Fruit fly (Drosophila melanogaster): ENCODE results near the gene Lcp65Af.

Gene Lcp65Af

dm6 chr3L:6173826-6174255 is 37.2 kb upstream of the Lcp65Af start, which contains the start of the genes fmt and CG7376 (continued):
- peak; percentile 72 for TF ChIP-seq trem (tag; optimal IDR thresholded peaks at IDR 0.05)
- peak; percentile 10 for TF ChIP-seq CG1602 (GFP tag; optimal IDR thresholded peaks at IDR 0.05)
- TF ChIP-seq croc (GFP tag; conservative IDR thresholded peaks at IDR 0.05), result no peak
- TF ChIP-seq chif (GFP tag; optimal IDR thresholded peaks at IDR 0.05), result no peak
- TF ChIP-seq rib (GFP tag; IDR thresholded peaks at IDR 0.05), result no peak
- TF ChIP-seq NfI (GFP tag; optimal IDR thresholded peaks at IDR 0.05), result no peak
- no peak for TF ChIP-seq cwo (GFP tag; optimal IDR thresholded peaks at IDR 0.05)
- TF ChIP-seq Fer1 (GFP tag; optimal IDR thresholded peaks at IDR 0.05), result no peak
- TF ChIP-seq NK7.1 (GFP tag; optimal IDR thresholded peaks at IDR 0.05), result no peak
- no peak for TF ChIP-seq ewg (GFP tag; optimal IDR thresholded peaks at IDR 0.05)
- no peak for TF ChIP-seq HmgD (GFP tag; optimal IDR thresholded peaks at IDR 0.05)
- peak; percentile 37 for TF ChIP-seq fd3F (GFP tag; optimal IDR thresholded peaks at IDR 0.05)
- peak; percentile 39 for TF ChIP-seq Hr3 (GFP tag; optimal IDR thresholded peaks at IDR 0.05)
- peak; percentile 23 for TF ChIP-seq HmgZ (tag; optimal IDR thresholded peaks at IDR 0.05)
- no peak for TF ChIP-seq en (GFP tag; optimal IDR thresholded peaks at IDR 0.05)
- TF ChIP-seq Asciz (GFP tag; optimal IDR thresholded peaks at IDR 0.05), result no peak
- TF ChIP-seq Sin3A (optimal IDR thresholded peaks at IDR 0.05), result peak; percentile 14
- TF ChIP-seq Hr78 (GFP tag; optimal IDR thresholded peaks at IDR 0.05), result no peak
- no peak for TF ChIP-seq fru (optimal IDR thresholded peaks at IDR 0.05)
- no peak for TF ChIP-seq CG17359 (tag; optimal IDR thresholded peaks at IDR 0.05)
- no peak for TF ChIP-seq CG4820 (GFP tag; optimal IDR thresholded peaks at IDR 0.05)
- no peak for TF ChIP-seq CG17912 (GFP tag; optimal IDR thresholded peaks at IDR 0.05)
- no peak for TF ChIP-seq HLH54F (GFP tag; optimal IDR thresholded peaks at IDR 0.05)
- TF ChIP-seq Pdp1 (GFP tag; optimal IDR thresholded peaks at IDR 0.05), result no peak
- TF ChIP-seq sens-2 (GFP tag; IDR thresholded peaks at IDR 0.05), result no peak
- no peak for TF ChIP-seq pb (GFP tag; optimal IDR thresholded peaks at IDR 0.05)
- no peak for TF ChIP-seq Hey (tag; optimal IDR thresholded peaks at IDR 0.05)
- TF ChIP-seq CG1529 (GFP tag; optimal IDR thresholded peaks at IDR 0.05), result no peak
- TF ChIP-seq ab (GFP tag; optimal IDR thresholded peaks at IDR 0.05), result no peak
- no peak for TF ChIP-seq CG2202 (tag; optimal IDR thresholded peaks at IDR 0.05)
- TF ChIP-seq luna (GFP tag; optimal IDR thresholded peaks at IDR 0.05), result no peak
- TF ChIP-seq CG3847 (GFP tag; IDR thresholded peaks at IDR 0.05), result peak; percentile 51
- no peak for TF ChIP-seq MTF-1 (GFP tag; optimal IDR thresholded peaks at IDR 0.05; ENCODE audit: borderline replicate concordance)
- peak; percentile 71 for TF ChIP-seq bbx (GFP tag; IDR thresholded peaks at IDR 0.05; ENCODE audit: partially characterized antibody)
- no peak for TF ChIP-seq Mrtf (GFP tag; IDR thresholded peaks at IDR 0.05)
- peak; percentile 31 for TF ChIP-seq ind (GFP tag; optimal IDR thresholded peaks at IDR 0.05)
- TF ChIP-seq D19A (tag; optimal IDR thresholded peaks at IDR 0.05), result no peak
- TF ChIP-seq CG13894 (tag; optimal IDR thresholded peaks at IDR 0.05), result no peak
- no peak for TF ChIP-seq Hr51 (GFP tag; optimal IDR thresholded peaks at IDR 0.05)
- TF ChIP-seq CG2678 (tag; optimal IDR thresholded peaks at IDR 0.05), result no peak
- no peak for TF ChIP-seq Oli (tag; optimal IDR thresholded peaks at IDR 0.05)
- TF ChIP-seq CG6654 (GFP tag; optimal IDR thresholded peaks at IDR 0.05), result no peak
- no peak for TF ChIP-seq sc (optimal IDR thresholded peaks at IDR 0.05)
- TF ChIP-seq sc (GFP tag; optimal IDR thresholded peaks at IDR 0.05), result no peak
- TF ChIP-seq zfh1 (GFP tag; IDR thresholded peaks at IDR 0.05), result no peak
- peak; percentile 86 for TF ChIP-seq hb (GFP tag; IDR thresholded peaks at IDR 0.05; ENCODE audit: partially characterized antibody)
- TF ChIP-seq CG6791 (GFP tag; IDR thresholded peaks at IDR 0.05; ENCODE audit: partially characterized antibody), result peak; percentile 80
- TF ChIP-seq Usf (GFP tag; optimal IDR thresholded peaks at IDR 0.05), result no peak
- TF ChIP-seq CG11085 (GFP tag; IDR thresholded peaks at IDR 0.05), result no peak
- peak in 1 of 3 experiments; percentile 64 for TF ChIP-seq Stat92E (GFP tag; optimal IDR thresholded peaks at IDR 0.05)
- no peak for TF ChIP-seq cas (GFP tag; IDR thresholded peaks at IDR 0.05)

Measured in whole organism, embryonic.